Fruit fly (Drosophila melanogaster): Measurements from ENCODE around the gene CG42718.

DNA sequence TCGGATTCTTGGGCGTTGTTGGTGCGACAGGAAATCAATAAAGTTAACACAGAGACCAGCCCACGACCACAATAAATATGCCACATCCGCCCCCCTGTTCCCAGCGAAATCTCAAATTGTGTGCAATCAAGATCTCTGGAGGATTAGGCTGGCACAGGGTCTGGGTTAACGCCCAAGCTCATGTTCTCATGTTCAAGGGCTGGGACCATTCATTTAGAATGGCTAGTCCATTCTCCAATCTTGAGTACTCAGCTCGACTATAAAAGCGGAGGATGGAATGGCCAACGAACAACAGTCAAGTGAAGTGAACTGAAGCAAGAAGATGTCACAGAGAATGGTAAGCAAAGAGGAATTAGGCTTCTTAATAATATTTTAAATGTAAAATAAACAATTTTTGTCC lies 11.9 kb upstream of the CG42718 start, which contains the start of gene CG13056:
- no peak for TF ChIP-seq CG14711 (tag; optimal IDR thresholded peaks at IDR 0.05)
- TF ChIP-seq CG5204 (GFP tag; optimal IDR thresholded peaks at IDR 0.05): no peak
- TF ChIP-seq Hr96 (GFP tag; optimal IDR thresholded peaks at IDR 0.05): no peak
- no peak for TF ChIP-seq CG7045 (GFP tag; optimal IDR thresholded peaks at IDR 0.05)
- TF ChIP-seq bab1 (GFP tag; optimal IDR thresholded peaks at IDR 0.05): no peak
- no peak for TF ChIP-seq Crg-1 (GFP tag; optimal IDR thresholded peaks at IDR 0.05)
- no peak for TF ChIP-seq pad (GFP tag; optimal IDR thresholded peaks at IDR 0.05)
- no peak for TF ChIP-seq ovo (GFP tag; optimal IDR thresholded peaks at IDR 0.05)
- no peak for TF ChIP-seq Clk (GFP tag; optimal IDR thresholded peaks at IDR 0.05)

Measured in whole organism, adult.